Worm (Caenorhabditis elegans) whole organism, L3 larva: ENCODE results near the gene dhhc-10.

Experiments
- R02D3.7 ChIP-seq: fragments of 150-350 bp; optimal IDR thresholded peaks from 2 replicates; lab custom pipeline; 2014; ENCODE audit warnings: missing biosample characterization, missing genetic modification characterization
- ZK546.5 ChIP-seq: sonication (generic microtip); optimal IDR thresholded peaks from 2 replicates; lab custom pipeline; 2017; ENCODE audit warnings: missing biosample characterization, missing genetic modification characterization
- ama-1 ChIP-seq: fragments of 150-350 bp; optimal IDR thresholded peaks from 2 replicates; lab custom pipeline; 2018
- ceh-16 ChIP-seq: sonication (generic microtip); optimal IDR thresholded peaks from 2 replicates; lab custom pipeline; 2017; ENCODE audit warnings: missing biosample characterization, missing genetic modification characterization
- ceh-28 ChIP-seq: fragments of 150-350 bp; optimal IDR thresholded peaks from 2 replicates; lab custom pipeline; 2014; ENCODE audit warnings: missing biosample characterization, missing genetic modification reagents, missing genetic modification characterization
- ceh-82 ChIP-seq: fragments of 150-350 bp; optimal IDR thresholded peaks from 2 replicates; lab custom pipeline; 2014; ENCODE audit warnings: missing biosample characterization, missing genetic modification characterization
- daf-12 ChIP-seq: fragments of 150-350 bp; optimal IDR thresholded peaks from 2 replicates; lab custom pipeline; 2014; ENCODE audit warnings: missing biosample characterization, missing genetic modification reagents, missing genetic modification characterization
- egl-27 ChIP-seq: sonication (generic microtip); optimal IDR thresholded peaks from 4 replicates; lab custom pipeline; 2017; ENCODE audit warnings: missing biosample characterization, missing genetic modification reagents, missing genetic modification characterization
- egl-5 ChIP-seq: fragments of 150-350 bp; optimal IDR thresholded peaks from 2 replicates; lab custom pipeline; 2017; ENCODE audit warnings: missing biosample characterization, missing genetic modification reagents, missing genetic modification characterization, inconsistent platforms
- elt-1 ChIP-seq: fragments of 150-350 bp; optimal IDR thresholded peaks from 2 replicates; lab custom pipeline; 2014; ENCODE audit warnings: missing biosample characterization, missing genetic modification characterization
- elt-2 ChIP-seq: sonication (generic microtip); optimal IDR thresholded peaks from 2 replicates; lab custom pipeline; 2016; ENCODE audit warnings: missing genetic modification reagents, mild to moderate bottlenecking, missing genetic modification characterization, missing compliant biosample characterization
- elt-3 ChIP-seq, 3 experiments: fragments of 150-350 bp in 1 of 3; sonication (generic microtip) in 2 of 3; optimal IDR thresholded peaks; 2 replicates in 2 of 3; 4 replicates in 1 of 3; lab custom pipeline; 2014 to 2017; ENCODE audit warnings: missing biosample characterization in 3 of 3, missing genetic modification characterization in 3 of 3
- fkh-10 ChIP-seq: sonication (generic microtip); optimal IDR thresholded peaks from 2 replicates; lab custom pipeline; 2017; ENCODE audit warnings: missing biosample characterization, missing genetic modification reagents, missing genetic modification characterization
- fos-1 ChIP-seq: fragments of 150-350 bp; optimal IDR thresholded peaks from 2 replicates; lab custom pipeline; 2014; ENCODE audit warnings: missing biosample characterization, missing genetic modification characterization
- hmg-11 ChIP-seq: sonication (generic microtip); optimal IDR thresholded peaks from 2 replicates; lab custom pipeline; 2016; ENCODE audit warnings: missing genetic modification characterization, missing compliant biosample characterization
- jun-1 ChIP-seq: fragments of 150-350 bp; optimal IDR thresholded peaks from 2 replicates; lab custom pipeline; 2014; ENCODE audit warnings: missing biosample characterization, missing genetic modification reagents, missing genetic modification characterization
- lin-15B ChIP-seq: fragments of 150-350 bp; optimal IDR thresholded peaks from 2 replicates; lab custom pipeline; 2014; ENCODE audit warnings: missing biosample characterization, missing genetic modification characterization
- lin-39 ChIP-seq: fragments of 150-350 bp; optimal IDR thresholded peaks from 2 replicates; lab custom pipeline; 2018; ENCODE audit warnings: missing biosample characterization, missing genetic modification reagents, missing genetic modification characterization
- lsy-12 ChIP-seq: sonication (generic microtip); optimal IDR thresholded peaks from 2 replicates; lab custom pipeline; 2016; ENCODE audit warnings: mild to moderate bottlenecking, missing genetic modification characterization, missing compliant biosample characterization
- mdl-1 ChIP-seq: fragments of 150-350 bp; optimal IDR thresholded peaks from 2 replicates; lab custom pipeline; 2014; ENCODE audit warnings: missing biosample characterization, missing genetic modification characterization
- mml-1 ChIP-seq: fragments of 150-350 bp; sonication (generic microtip); optimal IDR thresholded peaks from 3 replicates; lab custom pipeline; 2014; ENCODE audit warnings: missing biosample characterization, missing genetic modification characterization
- nfya-1 ChIP-seq: sonication (generic microtip); optimal IDR thresholded peaks from 2 replicates; lab custom pipeline; 2017; ENCODE audit warnings: missing genetic modification characterization, mild to moderate bottlenecking, missing compliant biosample characterization, antibody characterized with exemption, moderate library complexity; ENCODE audit not compliant: insufficient read depth
- nhr-11 ChIP-seq: fragments of 150-350 bp; optimal IDR thresholded peaks from 2 replicates; lab custom pipeline; 2014; ENCODE audit warnings: missing biosample characterization, missing genetic modification characterization
- nhr-23 ChIP-seq: fragments of 150-350 bp; optimal IDR thresholded peaks from 2 replicates; lab custom pipeline; 2014; ENCODE audit warnings: missing biosample characterization, missing genetic modification reagents, missing genetic modification characterization
- nhr-237 ChIP-seq: fragments of 150-350 bp; optimal IDR thresholded peaks from 2 replicates; lab custom pipeline; 2014; ENCODE audit warnings: missing biosample characterization, missing genetic modification characterization
- nhr-25 ChIP-seq: sonication (generic microtip); optimal IDR thresholded peaks from 2 replicates; lab custom pipeline; 2017; ENCODE audit warnings: missing biosample characterization, missing genetic modification characterization
- nhr-28 ChIP-seq: fragments of 150-350 bp; optimal IDR thresholded peaks from 2 replicates; lab custom pipeline; 2014; ENCODE audit warnings: missing biosample characterization, missing genetic modification characterization
- nhr-43 ChIP-seq: sonication (generic microtip); optimal IDR thresholded peaks from 2 replicates; lab custom pipeline; 2016; ENCODE audit warnings: mild to moderate bottlenecking, missing genetic modification characterization, missing compliant biosample characterization; ENCODE audit not compliant: poor library complexity, severe bottlenecking
- nhr-67 ChIP-seq: fragments of 150-350 bp; optimal IDR thresholded peaks from 2 replicates; lab custom pipeline; 2014; ENCODE audit warnings: missing biosample characterization, missing genetic modification characterization
- nhr-76 ChIP-seq: fragments of 150-350 bp; sonication (generic microtip); optimal IDR thresholded peaks from 5 replicates; lab custom pipeline; 2014; ENCODE audit warnings: missing biosample characterization, missing genetic modification characterization
- nhr-77 ChIP-seq: fragments of 150-350 bp; optimal IDR thresholded peaks from 2 replicates; lab custom pipeline; 2014; ENCODE audit warnings: missing biosample characterization, missing genetic modification characterization
- pha-4 ChIP-seq: fragments of 150-350 bp; optimal IDR thresholded peaks from 2 replicates; lab custom pipeline; 2014; ENCODE audit warnings: missing biosample characterization, missing genetic modification reagents, missing genetic modification characterization
- pqm-1 ChIP-seq: fragments of 150-350 bp; optimal IDR thresholded peaks from 2 replicates; lab custom pipeline; 2017; ENCODE audit warnings: missing biosample characterization, missing genetic modification characterization, inconsistent platforms
- sea-2 ChIP-seq: fragments of 150-350 bp; sonication (generic microtip); optimal IDR thresholded peaks from 4 replicates; lab custom pipeline; 2014; ENCODE audit warnings: missing biosample characterization, missing genetic modification reagents, missing genetic modification characterization
- skn-1 ChIP-seq: fragments of 150-350 bp; optimal IDR thresholded peaks from 2 replicates; lab custom pipeline; 2014; ENCODE audit warnings: missing biosample characterization, missing genetic modification characterization
- snpc-4 ChIP-seq: fragments of 150-350 bp; optimal IDR thresholded peaks from 2 replicates; lab custom pipeline; 2014; ENCODE audit warnings: missing biosample characterization, missing genetic modification characterization
- tbx-2 ChIP-seq: sonication (generic microtip); optimal IDR thresholded peaks from 2 replicates; lab custom pipeline; 2016; ENCODE audit warnings: mild to moderate bottlenecking, missing genetic modification characterization, missing compliant biosample characterization
- unc-39 ChIP-seq: sonication (generic microtip); optimal IDR thresholded peaks from 4 replicates; lab custom pipeline; 2017; ENCODE audit warnings: missing biosample characterization, missing genetic modification characterization
- unc-62 ChIP-seq: fragments of 150-350 bp; sonication (generic microtip); optimal IDR thresholded peaks from 4 replicates; lab custom pipeline; 2014; ENCODE audit warnings: missing biosample characterization, missing genetic modification reagents, missing genetic modification characterization
- zag-1 ChIP-seq: fragments of 150-350 bp; optimal IDR thresholded peaks from 2 replicates; lab custom pipeline; 2014; ENCODE audit warnings: missing biosample characterization, missing genetic modification characterization
- ztf-11 ChIP-seq: fragments of 150-350 bp; optimal IDR thresholded peaks from 2 replicates; lab custom pipeline; 2014; ENCODE audit warnings: missing biosample characterization, missing genetic modification characterization
- ztf-4 ChIP-seq: fragments of 150-350 bp; optimal IDR thresholded peaks from 2 replicates; lab custom pipeline; 2014; ENCODE audit warnings: missing biosample characterization, missing genetic modification characterization

dhhc-10 gene

ce11 chrX:4700083-4700482, 6.9 kb upstream of the dhhc-10 start:
- TF ChIP-seq pha-4 (tag; lab: Kevin White, UChicago) (peak; percentile 21), fos-1 (tag; lab: Kevin White, UChicago) (no peak), pqm-1 (tag; lab: Kevin White, UChicago) (peak; percentile 3), elt-2 (tag; lab: Kevin White, UChicago) (peak; percentile 95)
- TF ChIP-seq, all 47 proteins: peak for 3

DNA sequence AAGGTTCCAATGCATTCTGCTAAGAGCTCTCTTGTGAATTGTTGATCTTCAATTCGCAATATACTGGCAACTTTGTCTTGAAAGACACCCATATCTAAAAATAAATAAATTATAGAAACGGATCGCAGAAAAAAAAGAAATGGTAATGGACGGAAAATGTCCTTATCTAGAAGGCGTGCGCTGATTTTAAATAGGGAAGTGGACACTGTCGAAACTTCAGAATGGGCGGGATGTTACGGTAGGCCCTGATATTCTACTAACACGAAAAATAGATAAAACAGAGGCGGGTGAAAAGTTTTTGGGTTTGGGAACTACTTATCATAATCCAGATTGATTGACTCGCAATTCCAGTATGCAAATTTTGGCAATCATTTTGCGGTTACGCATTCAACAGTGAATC, 2.1 kb upstream of the dhhc-10 start, which contains the start of gene aqp-8:
Gene aqp-8, minus strand, starts transcription at position 101 of the 400 bp plus-strand sequence.
- TF ChIP-seq tbx-2 (tag; lab: Kevin White, UChicago) (no peak), nhr-43 (tag; lab: Kevin White, UChicago) (no peak), nhr-28 (tag; lab: Kevin White, UChicago) (no peak), lsy-12 (tag; lab: Kevin White, UChicago) (no peak), ztf-4 (tag; lab: Kevin White, UChicago) (no peak), nhr-11 (no peak), skn-1 (tag; lab: Kevin White, UChicago) (no peak), ceh-16 (no peak), nfya-1 (tag; lab: Kevin White, UChicago) (no peak), unc-39 (no peak), nhr-237 (no peak), daf-12 (tag; lab: Kevin White, UChicago) (no peak), egl-27 (no peak), unc-62 (GFP tag; lab: Kevin White, UChicago) (no peak), zag-1 (tag; lab: Kevin White, UChicago) (no peak), sea-2 (GFP tag; lab: Kevin White, UChicago) (no peak)

ce11 chrX:4705666-4706065, 1.3 kb upstream of the dhhc-10 start:
- no peak for TF ChIP-seq nhr-76 (tag; lab: Kevin White, UChicago)
- TF ChIP-seq elt-1 (tag; lab: Kevin White, UChicago) = peak; percentile 39
- TF ChIP-seq nhr-25 (tag; lab: Kevin White, UChicago) = no peak

ce11 chrX:4711698-4712329, 4.8 kb downstream of the dhhc-10 start, which contains the start of the genes dnj-14 and glit-1:
TSS of gene dnj-14 (minus strand) at chrX:4711748.
TSS of gene glit-1 (plus strand) at chrX:4712279.
- TF ChIP-seq skn-1 (tag; lab: Kevin White, UChicago) = peak; percentile 78
- no peak for TF ChIP-seq unc-39
- TF ChIP-seq R02D3.7 (tag; lab: Kevin White, UChicago) = peak; percentile 49
- peak; percentile 69 for TF ChIP-seq pqm-1 (tag; lab: Kevin White, UChicago)
- peak; percentile 99 for TF ChIP-seq lin-39
- TF ChIP-seq hmg-11 (tag; lab: Kevin White, UChicago) = peak; percentile 98
- TF ChIP-seq unc-62 (GFP tag; lab: Kevin White, UChicago) = peak; percentile 27
- peak; percentile 38 for TF ChIP-seq nhr-11
- peak; percentile 100 for TF ChIP-seq pha-4 (tag; lab: Kevin White, UChicago)
- TF ChIP-seq nhr-23 = peak; percentile 91
- TF ChIP-seq nhr-43 (tag; lab: Kevin White, UChicago) = peak; percentile 77
- no peak for TF ChIP-seq ztf-11
- TF ChIP-seq nhr-25 (tag; lab: Kevin White, UChicago) = peak; percentile 96
- TF ChIP-seq nhr-67 (tag; lab: Kevin White, UChicago) = no peak
- peak; percentile 28 for TF ChIP-seq ama-1 (lab: Kevin White, UChicago)
- peak; percentile 81 for TF ChIP-seq fos-1 (tag; lab: Kevin White, UChicago)
- TF ChIP-seq snpc-4 (tag; lab: Kevin White, UChicago) = peak; percentile 78
- TF ChIP-seq ceh-82 (tag; lab: Kevin White, UChicago) = peak; percentile 59
- TF ChIP-seq nfya-1 (tag; lab: Kevin White, UChicago) = peak; percentile 97
- TF ChIP-seq tbx-2 (tag; lab: Kevin White, UChicago) = peak; percentile 19
- TF ChIP-seq ZK546.5 (tag; lab: Kevin White, UChicago) = no peak
- no peak for TF ChIP-seq zag-1 (tag; lab: Kevin White, UChicago)
- peak; percentile 92 for TF ChIP-seq jun-1 (tag; lab: Kevin White, UChicago)
- peak in 1 of 3 experiments; percentile 35 for TF ChIP-seq elt-3 (tag; optimal IDR thresholded peaks at IDR 0.05; lab: Kevin White, UChicago)
- peak; percentile 23 for TF ChIP-seq fkh-10 (GFP tag; lab: Kevin White, UChicago)
- TF ChIP-seq nhr-77 (tag; lab: Kevin White, UChicago) = no peak
- peak; percentile 81 for TF ChIP-seq lsy-12 (tag; lab: Kevin White, UChicago)
- peak; percentile 19 for TF ChIP-seq elt-1 (tag; lab: Kevin White, UChicago)
- TF ChIP-seq ceh-28 = peak; percentile 75
- no peak for TF ChIP-seq mml-1 (tag; lab: Kevin White, UChicago)
- no peak for TF ChIP-seq nhr-76 (tag; lab: Kevin White, UChicago)
- TF ChIP-seq lin-15B = peak; percentile 97
- TF ChIP-seq elt-2 (tag; lab: Kevin White, UChicago) = peak; percentile 91
- peak; percentile 96 for TF ChIP-seq egl-5
- peak; percentile 43 for TF ChIP-seq egl-27
- peak; percentile 25 for TF ChIP-seq mdl-1 (tag; lab: Kevin White, UChicago)
- TF ChIP-seq ztf-4 (tag; lab: Kevin White, UChicago) = peak; percentile 61
- no peak for TF ChIP-seq ceh-16
